Worm (Caenorhabditis elegans) whole organism, midembryonic: ENCODE measurements around the gene idpp-16.

Experiments used
- T22C8.4 ChIP-seq: fragments of 200-800 bp; sonication (Bioruptor generic); IDR thresholded peaks from 2 replicates; pipeline ENCODE4 v1.3.6; 2022; ENCODE audit warnings: missing genetic modification characterization, missing compliant biosample characterization
- flt-1 ChIP-seq: fragments of 200-800 bp; sonication (Bioruptor generic); IDR thresholded peaks from 2 replicates; pipeline ENCODE4 v1.3.6; 2022; ENCODE audit warnings: missing genetic modification characterization, missing compliant biosample characterization
- klf-2 ChIP-seq: fragments of 200-800 bp; sonication (Bioruptor generic); conservative IDR thresholded peaks from 2 replicates; pipeline ENCODE4 v1.3.6; 2022; ENCODE audit warnings: missing genetic modification reagents, missing genetic modification characterization, missing compliant biosample characterization
- med-1 ChIP-seq: sonication (generic microtip); optimal IDR thresholded peaks from 2 replicates; lab custom pipeline; 2017; ENCODE audit warnings: missing genetic modification characterization, mild to moderate bottlenecking, missing compliant biosample characterization, antibody characterized with exemption, missing genetic modification reagents; ENCODE audit not compliant: insufficient read depth
- tab-1 ChIP-seq: fragments of 200-800 bp; sonication (Bioruptor generic); IDR thresholded peaks from 2 replicates; pipeline ENCODE4 v1.3.6; 2022; ENCODE audit warnings: missing genetic modification characterization, missing compliant biosample characterization
- ztf-23 ChIP-seq: fragments of 200-800 bp; sonication (Bioruptor generic); IDR thresholded peaks from 2 replicates; pipeline ENCODE4 v1.3.6; 2022; ENCODE audit warnings: missing genetic modification reagents, missing genetic modification characterization, missing compliant biosample characterization

DNA sequence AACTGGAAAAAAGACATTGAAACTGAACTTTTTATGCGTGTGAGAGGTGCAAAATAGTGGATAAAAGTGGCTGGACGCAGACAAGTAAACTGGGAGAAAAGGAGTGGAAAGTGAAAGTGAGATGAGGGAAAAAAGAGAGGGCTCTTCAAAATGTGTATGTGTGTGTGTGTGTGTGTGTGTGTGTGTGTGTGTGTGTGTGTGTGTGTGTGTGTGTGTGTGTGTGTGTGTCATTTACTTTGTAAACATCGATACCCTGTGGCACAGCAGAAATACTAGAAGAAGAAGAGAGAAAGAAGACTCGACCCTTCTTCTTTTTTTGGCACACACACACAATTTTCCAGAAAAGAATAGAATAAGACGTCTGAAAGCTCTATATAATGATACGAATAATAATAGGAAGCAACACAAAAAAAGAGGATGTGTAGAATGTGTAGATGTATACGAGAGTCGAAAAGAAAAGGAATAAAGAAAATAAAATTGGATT lies 32.4 kb upstream of the idpp-16 start:
- TF ChIP-seq klf-2 (no peak), flt-1 (no peak), med-1 (GFP tag; lab: Kevin White, UChicago) (no peak), T22C8.4 (GFP tag; lab: Robert Waterston, UW) (no peak), ztf-23 (0 out of 2 replicates have a peak, but pooled peaks have one; percentile 27), tab-1 (GFP tag; lab: Robert Waterston, UW) (no peak)
